Fruit fly (Drosophila melanogaster) whole organism, embryonic: ENCODE results near the gene Ada1-2.

ENCODE experiments used
- B-H1 ChIP-seq: fragments of 200-800 bp; sonication (Bioruptor generic); IDR thresholded peaks from 3 replicates; pipeline ENCODE4 v1.3.6; 2022; ENCODE audit warnings: missing biosample characterization, missing genetic modification characterization
- CG10147 ChIP-seq: fragments of 200-800 bp; sonication (Bioruptor generic); optimal IDR thresholded peaks from 2 replicates; lab custom pipeline; 2019; ENCODE audit warnings: missing biosample characterization, mild to moderate bottlenecking, missing genetic modification characterization, moderate library complexity
- CG10267 ChIP-seq: fragments of 200-800 bp; sonication (Bioruptor generic); optimal IDR thresholded peaks from 2 replicates; lab custom pipeline; 2018; ENCODE audit warnings: missing biosample characterization, mild to moderate bottlenecking, missing genetic modification characterization, moderate library complexity
- CG10321 ChIP-seq: fragments of 200-800 bp; sonication (Bioruptor generic); IDR thresholded peaks from 2 replicates; pipeline ENCODE4 v1.3.6; 2022; ENCODE audit warnings: missing biosample characterization, missing genetic modification characterization
- CG11085 ChIP-seq: fragments of 200-800 bp; sonication (Bioruptor generic); IDR thresholded peaks from 2 replicates; pipeline ENCODE4 v1.3.6; 2022; ENCODE audit warnings: missing biosample characterization, missing genetic modification characterization
- CG11398 ChIP-seq: fragments of 200-800 bp; sonication (Bioruptor generic); optimal IDR thresholded peaks from 2 replicates; lab custom pipeline; 2016; ENCODE audit warnings: missing biosample characterization, missing genetic modification characterization
- CG13296 ChIP-seq: fragments of 200-800 bp; sonication (Bioruptor generic); optimal IDR thresholded peaks from 3 replicates; lab custom pipeline; 2018; ENCODE audit warnings: missing biosample characterization, mild to moderate bottlenecking, missing genetic modification characterization
- CG13424 ChIP-seq: fragments of 200-800 bp; sonication (Bioruptor generic); optimal IDR thresholded peaks from 2 replicates; lab custom pipeline; 2019; ENCODE audit warnings: missing biosample characterization, mild to moderate bottlenecking, missing genetic modification characterization, moderate library complexity
- CG13775 ChIP-seq: fragments of 200-800 bp; sonication (Bioruptor generic); optimal IDR thresholded peaks from 3 replicates; lab custom pipeline; 2017; ENCODE audit warnings: missing biosample characterization, mild to moderate bottlenecking, missing genetic modification characterization
- CG14050 ChIP-seq: fragments of 200-800 bp; sonication (Bioruptor generic); IDR thresholded peaks from 3 replicates; pipeline ENCODE4 v1.3.6; 2022; ENCODE audit warnings: missing biosample characterization, missing genetic modification characterization
- CG17328 ChIP-seq: fragments of 200-800 bp; sonication (Bioruptor generic); IDR thresholded peaks from 2 replicates; pipeline ENCODE4 v1.3.6; 2022; ENCODE audit warnings: missing biosample characterization, missing genetic modification characterization
- CG17568 ChIP-seq: fragments of 200-800 bp; sonication (Bioruptor generic); optimal IDR thresholded peaks from 2 replicates; lab custom pipeline; 2018; ENCODE audit warnings: missing biosample characterization, mild to moderate bottlenecking, missing genetic modification characterization, moderate library complexity
- CG17612 ChIP-seq: fragments of 200-800 bp; sonication (Bioruptor generic); IDR thresholded peaks from 2 replicates; pipeline ENCODE4 v1.3.6; 2022; ENCODE audit warnings: missing biosample characterization, missing genetic modification characterization
- CG1792 ChIP-seq: fragments of 200-800 bp; sonication (Bioruptor generic); optimal IDR thresholded peaks from 2 replicates; lab custom pipeline; 2016; ENCODE audit warnings: missing biosample characterization, missing genetic modification characterization
- CG3065 ChIP-seq: fragments of 200-800 bp; sonication (Bioruptor generic); optimal IDR thresholded peaks from 2 replicates; lab custom pipeline; 2016; ENCODE audit warnings: missing biosample characterization, missing genetic modification characterization
- CG32767 ChIP-seq: fragments of 200-800 bp; sonication (Bioruptor generic); IDR thresholded peaks from 2 replicates; pipeline ENCODE4 v1.3.6; 2022; ENCODE audit warnings: missing biosample characterization, missing genetic modification characterization
- CG3838 ChIP-seq: fragments of 200-800 bp; sonication (Bioruptor generic); optimal IDR thresholded peaks from 3 replicates; lab custom pipeline; 2016; ENCODE audit warnings: missing biosample characterization, missing genetic modification characterization
- CG4424 ChIP-seq: fragments of 200-800 bp; sonication (Bioruptor generic); optimal IDR thresholded peaks from 3 replicates; lab custom pipeline; 2016; ENCODE audit warnings: missing biosample characterization, missing genetic modification characterization
- CG4730 ChIP-seq: fragments of 200-800 bp; sonication (Bioruptor generic); IDR thresholded peaks from 2 replicates; pipeline ENCODE4 v1.3.6; 2022; ENCODE audit warnings: missing biosample characterization, missing genetic modification characterization
- CG6175 ChIP-seq: fragments of 200-800 bp; sonication (Bioruptor generic); IDR thresholded peaks from 3 replicates; pipeline ENCODE4 v1.3.6; 2022; ENCODE audit warnings: missing biosample characterization, missing genetic modification characterization
- CG7271 ChIP-seq: fragments of 200-800 bp; sonication (Bioruptor generic); optimal IDR thresholded peaks from 2 replicates; lab custom pipeline; 2018; ENCODE audit warnings: missing biosample characterization, mild to moderate bottlenecking, missing genetic modification characterization, moderate library complexity
- CTCF ChIP-seq: fragments of 200-800 bp; sonication (Bioruptor generic); optimal IDR thresholded peaks from 2 replicates; lab custom pipeline; 2017; ENCODE audit warnings: missing biosample characterization, mild to moderate bottlenecking, missing genetic modification characterization, moderate library complexity
- CoRest ChIP-seq: fragments of 200-800 bp; sonication (Bioruptor generic); optimal IDR thresholded peaks from 3 replicates; lab custom pipeline; 2018; ENCODE audit warnings: missing biosample characterization, mild to moderate bottlenecking, missing genetic modification characterization, moderate library complexity
- CrebB ChIP-seq: fragments of 200-800 bp; sonication (Bioruptor generic); optimal IDR thresholded peaks from 3 replicates; lab custom pipeline; 2018; ENCODE audit warnings: missing biosample characterization, mild to moderate bottlenecking, missing genetic modification characterization
- Deaf1 ChIP-seq: fragments of 200-800 bp; optimal IDR thresholded peaks from 3 replicates; lab custom pipeline; 2019; ENCODE audit warnings: missing biosample characterization, mild to moderate bottlenecking, missing genetic modification characterization, moderate library complexity
- Dip3 ChIP-seq: fragments of 200-800 bp; sonication (Bioruptor generic); optimal IDR thresholded peaks from 3 replicates; lab custom pipeline; 2016; ENCODE audit warnings: missing biosample characterization, missing genetic modification characterization
- Dref ChIP-seq: fragments of 200-800 bp; sonication (Bioruptor generic); IDR thresholded peaks from 2 replicates; pipeline ENCODE4 v1.3.6; 2022; ENCODE audit warnings: missing biosample characterization, missing genetic modification characterization
- Ets97D ChIP-seq: fragments of 200-800 bp; sonication (Bioruptor generic); optimal IDR thresholded peaks from 3 replicates; lab custom pipeline; 2016; ENCODE audit warnings: missing biosample characterization, missing genetic modification characterization
- HLHmδ ChIP-seq: fragments of 200-800 bp; sonication (Bioruptor generic); optimal IDR thresholded peaks from 2 replicates; lab custom pipeline; 2018; ENCODE audit warnings: missing biosample characterization, mild to moderate bottlenecking, missing genetic modification characterization, moderate library complexity
- HmgD ChIP-seq: fragments of 200-800 bp; sonication (Bioruptor generic); optimal IDR thresholded peaks from 3 replicates; lab custom pipeline; 2016; ENCODE audit warnings: missing biosample characterization, missing genetic modification characterization
- Hmr ChIP-seq: fragments of 200-800 bp; sonication (Bioruptor generic); optimal IDR thresholded peaks from 3 replicates; lab custom pipeline; 2017; ENCODE audit warnings: mild to moderate bottlenecking, missing biosample characterization, missing genetic modification reagents, missing genetic modification characterization
- Hr39 ChIP-seq: fragments of >200 bp; optimal IDR thresholded peaks from 2 replicates; lab custom pipeline; 2017
- NFAT ChIP-seq: fragments of 200-800 bp; sonication (Bioruptor generic); IDR thresholded peaks from 2 replicates; pipeline ENCODE4 v1.3.6; 2022; ENCODE audit warnings: missing biosample characterization, missing genetic modification characterization
- Oli ChIP-seq: fragments of 200-800 bp; sonication (Bioruptor generic); optimal IDR thresholded peaks from 2 replicates; lab custom pipeline; 2018; ENCODE audit warnings: missing biosample characterization, mild to moderate bottlenecking, missing genetic modification characterization, moderate library complexity
- Vsx1 ChIP-seq: fragments of 200-800 bp; sonication (Bioruptor generic); optimal IDR thresholded peaks from 2 replicates; lab custom pipeline; 2017; ENCODE audit warnings: missing biosample characterization, mild to moderate bottlenecking, missing genetic modification characterization, missing genetic modification reagents
- aop ChIP-seq: fragments of 200-800 bp; sonication (Bioruptor generic); IDR thresholded peaks from 2 replicates; pipeline ENCODE4 v1.3.6; 2022; ENCODE audit warnings: missing biosample characterization, missing genetic modification characterization
- ara ChIP-seq: fragments of 200-800 bp; sonication (Bioruptor generic); IDR thresholded peaks from 2 replicates; pipeline ENCODE4 v1.3.6; 2022; ENCODE audit warnings: missing biosample characterization, missing genetic modification characterization
- ato ChIP-seq: fragments of 200-800 bp; sonication (Bioruptor generic); IDR thresholded peaks from 2 replicates; pipeline ENCODE4 v1.3.6; 2022; ENCODE audit warnings: missing biosample characterization, missing genetic modification characterization; ENCODE audit not compliant: partially characterized antibody
- bigmax ChIP-seq: fragments of 200-800 bp; sonication (Bioruptor generic); optimal IDR thresholded peaks from 2 replicates; lab custom pipeline; 2018; ENCODE audit warnings: missing biosample characterization, mild to moderate bottlenecking, missing genetic modification characterization
- cg ChIP-seq: fragments of 200-800 bp; sonication (Bioruptor generic); optimal IDR thresholded peaks from 3 replicates; lab custom pipeline; 2019; ENCODE audit warnings: missing biosample characterization, mild to moderate bottlenecking, missing genetic modification characterization, moderate library complexity
- ci ChIP-seq: fragments of 200-800 bp; sonication (Bioruptor generic); IDR thresholded peaks from 3 replicates; pipeline ENCODE4 v1.3.6; 2022; ENCODE audit warnings: missing biosample characterization, missing genetic modification characterization
- crol ChIP-seq: fragments of 200-800 bp; sonication (Bioruptor generic); IDR thresholded peaks from 2 replicates; pipeline ENCODE4 v1.3.6; 2022; ENCODE audit warnings: missing biosample characterization, missing genetic modification characterization
- ken ChIP-seq: fragments of 200-800 bp; sonication (Bioruptor generic); IDR thresholded peaks from 3 replicates; pipeline ENCODE4 v1.3.6; 2022; ENCODE audit warnings: missing biosample characterization, missing genetic modification characterization
- luna ChIP-seq: fragments of 200-800 bp; sonication (Bioruptor generic); optimal IDR thresholded peaks from 2 replicates; lab custom pipeline; 2016; ENCODE audit warnings: missing biosample characterization, missing genetic modification characterization
- p53 ChIP-seq: fragments of 200-800 bp; sonication (Bioruptor generic); optimal IDR thresholded peaks from 2 replicates; lab custom pipeline; 2016; ENCODE audit warnings: missing biosample characterization, missing genetic modification characterization
- shn ChIP-seq: fragments of 200-800 bp; sonication (Bioruptor generic); optimal IDR thresholded peaks from 3 replicates; lab custom pipeline; 2016; ENCODE audit warnings: missing biosample characterization, missing genetic modification characterization
- so ChIP-seq: fragments of 200-800 bp; sonication (Bioruptor generic); IDR thresholded peaks from 3 replicates; pipeline ENCODE4 v1.3.6; 2022; ENCODE audit warnings: missing biosample characterization, missing genetic modification characterization
- sr ChIP-seq: fragments of 200-800 bp; sonication (Bioruptor generic); IDR thresholded peaks from 3 replicates; pipeline ENCODE4 v1.3.6; 2022; ENCODE audit warnings: missing biosample characterization, missing genetic modification characterization
- stc ChIP-seq: fragments of 200-800 bp; sonication (Bioruptor generic); IDR thresholded peaks from 2 replicates; pipeline ENCODE4 v1.3.6; 2022; ENCODE audit warnings: missing biosample characterization, missing genetic modification characterization
- twi ChIP-seq: fragments of 200-800 bp; optimal IDR thresholded peaks from 2 replicates; lab custom pipeline; 2019; ENCODE audit warnings: missing biosample characterization, mild to moderate bottlenecking, missing genetic modification characterization, moderate library complexity
- usp ChIP-seq: fragments of >200 bp; optimal IDR thresholded peaks from 2 replicates; lab custom pipeline; 2017; ENCODE audit warnings: missing biosample characterization, missing genetic modification characterization
- vfl ChIP-seq: fragments of 200-800 bp; sonication (Bioruptor generic); optimal IDR thresholded peaks from 2 replicates; lab custom pipeline; 2016; ENCODE audit warnings: missing biosample characterization, missing genetic modification characterization
- wdn ChIP-seq: fragments of 200-800 bp; sonication (Bioruptor generic); IDR thresholded peaks from 2 replicates; pipeline ENCODE4 v1.3.6; 2022; ENCODE audit warnings: missing biosample characterization, missing genetic modification characterization
- z ChIP-seq: fragments of 200-800 bp; sonication (Bioruptor generic); IDR thresholded peaks from 3 replicates; pipeline ENCODE4 v1.3.6; 2022; ENCODE audit warnings: missing biosample characterization, missing genetic modification characterization

Gene Ada1-2

DNA sequence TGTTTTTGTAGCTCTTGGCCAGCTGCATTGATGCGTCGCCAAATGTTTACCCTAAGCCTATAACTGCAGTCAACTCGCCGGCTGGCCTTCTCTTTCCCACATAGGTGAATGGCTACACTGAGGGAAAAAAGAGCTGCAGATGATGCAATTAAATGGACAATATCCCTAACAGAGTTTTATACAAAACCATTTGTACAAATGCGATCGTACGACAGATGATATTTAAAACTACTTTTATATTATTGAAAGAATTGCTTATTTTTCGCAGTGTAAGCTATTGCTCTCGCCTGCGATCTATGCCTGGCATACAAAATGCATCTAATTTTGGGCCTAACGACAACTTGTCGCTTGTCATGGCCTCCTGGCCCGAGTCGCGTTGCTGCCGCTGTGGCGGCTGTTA, 42.8 kb upstream of the Ada1-2 start (continued):
- TF ChIP-seq CG14050 (GFP tag; lab: Robert Waterston, UW) (no peak), CG10267 (peak; percentile 15), CG10321 (GFP tag; lab: Robert Waterston, UW) (no peak), Deaf1 (no peak), CG1792 (GFP tag; lab: Kevin White, UChicago) (no peak), CoRest (tag; lab: Kevin White, UChicago) (peak; percentile 37), CG4730 (GFP tag; lab: Robert Waterston, UW) (no peak), CG17328 (GFP tag; lab: Robert Waterston, UW) (peak; percentile 68), CG7271 (no peak), aop (GFP tag; lab: Robert Waterston, UW) (no peak), CG13424 (peak; percentile 49), crol (GFP tag; lab: Robert Waterston, UW) (no peak), ara (peak; percentile 51; the same call in 1 of the 2 replicates), Ets97D (no peak), CG13775 (GFP tag; lab: Kevin White, UChicago) (peak; percentile 22), p53 (GFP tag; lab: Kevin White, UChicago) (no peak), CG11398 (no peak), Vsx1 (GFP tag; lab: Kevin White, UChicago) (no peak), CG3838 (no peak), CG6175 (GFP tag; lab: Robert Waterston, UW) (0 out of 3 replicates have a peak, but pooled peaks have one; percentile 16), CG4424 (GFP tag; lab: Kevin White, UChicago) (peak; percentile 8), CG17568 (no peak), usp (no peak), B-H1 (GFP tag; lab: Robert Waterston, UW) (no peak), NFAT (no peak), so (GFP tag; lab: Robert Waterston, UW) (0 out of 3 replicates have a peak, but pooled peaks have one; percentile 19), ken (GFP tag; lab: Robert Waterston, UW) (peak; percentile 69; the same call in 2 of the 3 replicates), CTCF (GFP tag; lab: Kevin White, UChicago) (no peak), CG13296 (GFP tag; lab: Kevin White, UChicago) (no peak), luna (GFP tag; lab: Kevin White, UChicago) (no peak), CG32767 (peak; percentile 47; the same call in 1 of the 2 replicates), CG10147 (GFP tag; lab: Kevin White, UChicago) (no peak), CG3065 (no peak), Dip3 (GFP tag; lab: Kevin White, UChicago) (no peak), twi (tag; lab: Kevin White, UChicago) (no peak), Hr39 (lab: Kevin White, UChicago) (no peak), vfl (no peak), CG17612 (no peak), cg (no peak), CrebB (no peak), HmgD (GFP tag; lab: Kevin White, UChicago) (no peak), Hmr (GFP tag; lab: Kevin White, UChicago) (no peak), wdn (GFP tag; lab: Robert Waterston, UW) (peak; percentile 18; the same call in 1 of the 2 replicates), ato (GFP tag; lab: Robert Waterston, UW) (no peak), bigmax (GFP tag; lab: Kevin White, UChicago) (no peak), ci (GFP tag; lab: Robert Waterston, UW) (peak; percentile 78; the same call in 2 of the 3 replicates), sr (GFP tag; lab: Robert Waterston, UW) (no peak), Dref (GFP tag; lab: Robert Waterston, UW) (no peak), stc (GFP tag; lab: Robert Waterston, UW) (peak; percentile 34; the same call in 1 of the 2 replicates), Oli (tag; lab: Kevin White, UChicago) (peak; percentile 44), HLHmδ (no peak), z (no peak), shn (GFP tag; lab: Kevin White, UChicago) (no peak), CG11085 (GFP tag; lab: Robert Waterston, UW) (no peak)
